Worm (Caenorhabditis elegans) whole organism, L4 larva: ENCODE measurements around the gene F07C3.9.

ENCODE experiments used
- Y48G9A.11 ChIP-seq: fragments of 200-800 bp; sonication (Bioruptor generic); IDR thresholded peaks from 2 replicates; pipeline ENCODE4 v1.3.6; 2022; ENCODE audit warnings: missing genetic modification reagents, missing genetic modification characterization, missing compliant biosample characterization
- pha-4 ChIP-seq, 2 experiments: fragments of 150-350 bp in 1 of 2; fragments of 200-800 bp in 1 of 2; sonication (Bioruptor generic) in 1 of 2; IDR thresholded peaks in 1 of 2; optimal IDR thresholded peaks in 1 of 2; 2 replicates each; pipeline versions ENCODE4 v1.3.6 to Lab custom; 2014 to 2022; ENCODE audit warnings: missing genetic modification characterization in 2 of 2, missing genetic modification reagents in 2 of 2, missing biosample characterization in 1 of 2, missing compliant biosample characterization in 1 of 2

DNA sequence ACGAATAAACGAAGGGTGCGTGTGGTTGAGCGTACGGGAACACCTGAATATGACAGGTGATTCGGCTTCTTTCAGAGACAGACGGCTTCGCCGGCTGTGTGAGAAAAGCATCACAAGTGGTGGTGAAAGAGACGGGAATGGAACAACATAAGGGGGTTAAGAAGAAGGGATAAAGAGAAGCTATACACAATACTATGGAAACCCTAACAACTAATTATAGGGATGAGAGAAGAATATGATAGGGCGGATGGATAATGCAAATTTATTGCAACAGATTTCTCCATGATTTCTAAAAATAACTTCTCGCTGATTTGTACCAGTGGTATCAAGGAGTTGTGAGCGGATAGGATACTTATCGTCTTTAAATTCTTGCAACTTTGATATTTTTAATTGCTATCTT, 27.7 kb upstream of the F07C3.9 start, which contains the start of gene hlh-10:
- TF ChIP-seq Y48G9A.11 (GFP tag; lab: Robert Waterston, UW): no peak
- TF ChIP-seq pha-4 (GFP tag; IDR thresholded peaks at IDR 0.05; lab: Robert Waterston, UW): no peak
- TF ChIP-seq pha-4 (tag; optimal IDR thresholded peaks at IDR 0.05; lab: Kevin White, UChicago): no peak
